Worm (Caenorhabditis elegans): ENCODE results near the gene mbf-1.

- TF ChIP-seq egl-18 (GFP tag; IDR thresholded peaks at IDR 0.05) (no peak), F57A8.1 (GFP tag; optimal IDR thresholded peaks at IDR 0.05) (no peak), dpl-1 (GFP tag; optimal IDR thresholded peaks at IDR 0.05) (no peak), hsf-1 (GFP tag; IDR thresholded peaks at IDR 0.05) (no peak), nhr-90 (tag; optimal IDR thresholded peaks at IDR 0.05) (no peak)
Measured at ce11 chrIV:11492345-11492744, 12.2 kb upstream of the mbf-1 start.
